Fruit fly (Drosophila melanogaster) whole organism, prepupa: ENCODE data around the gene cdi.

ENCODE experiments used
- Blimp-1 ChIP-seq: fragments of 200-800 bp; sonication (Bioruptor generic); optimal IDR thresholded peaks from 3 replicates; lab custom pipeline; 2017; ENCODE audit warnings: missing biosample characterization, missing genetic modification characterization, mild to moderate bottlenecking, moderate library complexity, missing genetic modification reagents
- CG10669 ChIP-seq: fragments of 200-800 bp; sonication (Bioruptor generic); optimal IDR thresholded peaks from 3 replicates; lab custom pipeline; 2018; ENCODE audit warnings: missing biosample characterization, mild to moderate bottlenecking, missing genetic modification characterization, moderate library complexity
- CG11902 ChIP-seq: fragments of 200-800 bp; sonication (Bioruptor generic); optimal IDR thresholded peaks from 3 replicates; lab custom pipeline; 2016; ENCODE audit warnings: missing biosample characterization, missing genetic modification characterization
- CG15336 ChIP-seq: fragments of 200-800 bp; sonication (Bioruptor generic); IDR thresholded peaks from 2 replicates; pipeline ENCODE4 v1.3.6; 2022; ENCODE audit warnings: missing biosample characterization, missing genetic modification characterization
- CG1621 ChIP-seq: fragments of 200-800 bp; sonication (Bioruptor generic); optimal IDR thresholded peaks from 3 replicates; lab custom pipeline; 2018; ENCODE audit warnings: missing biosample characterization, mild to moderate bottlenecking, missing genetic modification characterization
- CG16779 ChIP-seq: fragments of 200-800 bp; sonication (Bioruptor generic); optimal IDR thresholded peaks from 3 replicates; lab custom pipeline; 2017; ENCODE audit warnings: missing biosample characterization, mild to moderate bottlenecking, missing genetic modification characterization
- CG31627 ChIP-seq: fragments of 200-800 bp; sonication (Bioruptor generic); optimal IDR thresholded peaks from 3 replicates; lab custom pipeline; 2016; ENCODE audit warnings: missing biosample characterization, missing genetic modification characterization
- CG34406 ChIP-seq: fragments of 200-800 bp; sonication (Bioruptor generic); optimal IDR thresholded peaks from 3 replicates; lab custom pipeline; 2016; ENCODE audit warnings: missing biosample characterization, missing genetic modification characterization
- CG3919 ChIP-seq: fragments of 200-800 bp; sonication (Bioruptor generic); optimal IDR thresholded peaks from 3 replicates; lab custom pipeline; 2016; ENCODE audit warnings: missing biosample characterization, missing genetic modification characterization
- CG4318 ChIP-seq: fragments of 200-800 bp; sonication (Bioruptor generic); optimal IDR thresholded peaks from 3 replicates; lab custom pipeline; 2017; ENCODE audit warnings: missing biosample characterization, mild to moderate bottlenecking, missing genetic modification characterization
- CG6163 ChIP-seq: fragments of 200-800 bp; sonication (Bioruptor generic); IDR thresholded peaks from 3 replicates; pipeline ENCODE4 v1.3.6; 2022; ENCODE audit warnings: missing biosample characterization, missing genetic modification characterization
- CG6792 ChIP-seq: fragments of 200-800 bp; sonication (Bioruptor generic); optimal IDR thresholded peaks from 3 replicates; lab custom pipeline; 2016; ENCODE audit warnings: missing biosample characterization, missing genetic modification characterization
- CG6808 ChIP-seq: fragments of 200-800 bp; sonication (Bioruptor generic); optimal IDR thresholded peaks from 3 replicates; lab custom pipeline; 2017; ENCODE audit warnings: missing biosample characterization, missing genetic modification characterization, mild to moderate bottlenecking, moderate library complexity, missing genetic modification reagents
- CG6854 ChIP-seq: fragments of 200-800 bp; sonication (Bioruptor generic); optimal IDR thresholded peaks from 2 replicates; lab custom pipeline; 2017; ENCODE audit warnings: missing biosample characterization, mild to moderate bottlenecking, missing genetic modification characterization
- CG7368 ChIP-seq: fragments of 200-800 bp; sonication (Bioruptor generic); optimal IDR thresholded peaks from 3 replicates; lab custom pipeline; 2016; ENCODE audit warnings: missing biosample characterization, missing genetic modification characterization
- CG8119 ChIP-seq: fragments of 200-800 bp; sonication (Bioruptor generic); IDR thresholded peaks from 3 replicates; pipeline ENCODE4 v1.3.6; 2022; ENCODE audit warnings: missing biosample characterization, missing genetic modification characterization
- CG8319 ChIP-seq: fragments of 200-800 bp; sonication (Bioruptor generic); optimal IDR thresholded peaks from 3 replicates; lab custom pipeline; 2016; ENCODE audit warnings: missing biosample characterization, missing genetic modification characterization
- Eip75B ChIP-seq: fragments of 200-800 bp; sonication (Bioruptor generic); optimal IDR thresholded peaks from 3 replicates; lab custom pipeline; 2016; ENCODE audit warnings: missing biosample characterization, missing genetic modification characterization
- Eip78C ChIP-seq: fragments of 200-800 bp; sonication (Bioruptor generic); peaks from one replicate; lab custom pipeline; 2016; ENCODE audit warnings: missing biosample characterization, missing genetic modification characterization
- Eip93F ChIP-seq: fragments of 200-800 bp; sonication (Bioruptor generic); optimal IDR thresholded peaks from 2 replicates; lab custom pipeline; 2016; ENCODE audit warnings: missing biosample characterization, mild to moderate bottlenecking, missing genetic modification characterization
- Ets21C ChIP-seq: fragments of 200-800 bp; sonication (Bioruptor generic); optimal IDR thresholded peaks from 3 replicates; lab custom pipeline; 2016; ENCODE audit warnings: missing biosample characterization, missing genetic modification characterization
- Hr39 ChIP-seq: fragments of 200-800 bp; sonication (Bioruptor generic); optimal IDR thresholded peaks from 2 replicates; lab custom pipeline; 2016; ENCODE audit warnings: missing biosample characterization, missing genetic modification characterization
- Hr4 ChIP-seq: fragments of 200-800 bp; sonication (Bioruptor generic); optimal IDR thresholded peaks from 3 replicates; lab custom pipeline; 2016; ENCODE audit warnings: missing biosample characterization, missing genetic modification characterization
- OdsH ChIP-seq: fragments of 200-800 bp; sonication (Bioruptor generic); optimal IDR thresholded peaks from 3 replicates; lab custom pipeline; 2016; ENCODE audit warnings: missing biosample characterization, missing genetic modification characterization
- Smox ChIP-seq: fragments of 200-800 bp; sonication (Bioruptor generic); optimal IDR thresholded peaks from 3 replicates; lab custom pipeline; 2016; ENCODE audit warnings: missing biosample characterization, missing genetic modification characterization
- Sox14 ChIP-seq: fragments of 200-800 bp; sonication (Bioruptor generic); optimal IDR thresholded peaks from 3 replicates; lab custom pipeline; 2016; ENCODE audit warnings: missing biosample characterization, missing genetic modification characterization
- Sox15 ChIP-seq: fragments of 200-800 bp; sonication (Bioruptor generic); optimal IDR thresholded peaks from 3 replicates; lab custom pipeline; 2016; ENCODE audit warnings: missing biosample characterization, missing genetic modification characterization
- achi ChIP-seq: fragments of 200-800 bp; sonication (Bioruptor generic); optimal IDR thresholded peaks from 3 replicates; lab custom pipeline; 2016; ENCODE audit warnings: missing biosample characterization, missing genetic modification characterization
- acj6 ChIP-seq: fragments of 200-800 bp; sonication (Bioruptor generic); optimal IDR thresholded peaks from 3 replicates; lab custom pipeline; 2016; ENCODE audit warnings: missing biosample characterization, missing genetic modification characterization
- cyc ChIP-seq: fragments of 200-800 bp; sonication (Bioruptor generic); optimal IDR thresholded peaks from 3 replicates; lab custom pipeline; 2016; ENCODE audit warnings: missing biosample characterization, missing genetic modification characterization
- dac ChIP-seq: fragments of 200-800 bp; sonication (Bioruptor generic); optimal IDR thresholded peaks from 2 replicates; lab custom pipeline; 2017; ENCODE audit warnings: missing biosample characterization, mild to moderate bottlenecking, missing genetic modification characterization
- dsx ChIP-seq: fragments of 200-800 bp; optimal IDR thresholded peaks from 3 replicates; lab custom pipeline; 2019; ENCODE audit warnings: missing biosample characterization, mild to moderate bottlenecking, missing genetic modification characterization, moderate library complexity; ENCODE audit not compliant: poor library complexity, severe bottlenecking
- esn ChIP-seq: fragments of 200-800 bp; sonication (Bioruptor generic); optimal IDR thresholded peaks from 2 replicates; lab custom pipeline; 2016; ENCODE audit warnings: missing biosample characterization, mild to moderate bottlenecking, missing genetic modification characterization, moderate library complexity
- fd85E ChIP-seq: fragments of 200-800 bp; sonication (Bioruptor generic); optimal IDR thresholded peaks from 3 replicates; lab custom pipeline; 2016; ENCODE audit warnings: missing biosample characterization, missing genetic modification characterization
- lz ChIP-seq: fragments of 200-800 bp; sonication (Bioruptor generic); optimal IDR thresholded peaks from 3 replicates; lab custom pipeline; 2016; ENCODE audit warnings: missing biosample characterization, missing genetic modification characterization
- pdm3 ChIP-seq: fragments of 200-800 bp; sonication (Bioruptor generic); optimal IDR thresholded peaks from 3 replicates; lab custom pipeline; 2016; ENCODE audit warnings: missing biosample characterization, missing genetic modification characterization
- salr ChIP-seq, 2 experiments: fragments of 200-800 bp; sonication (Bioruptor generic); optimal IDR thresholded peaks; 3 replicates each; lab custom pipeline; 2016 to 2018; ENCODE audit warnings: missing biosample characterization in 2 of 2, missing genetic modification characterization in 2 of 2, mild to moderate bottlenecking in 1 of 2
- ss ChIP-seq, 2 experiments: fragments of 200-800 bp; sonication (Bioruptor generic); optimal IDR thresholded peaks; 2 replicates in 1 of 2; 3 replicates in 1 of 2; lab custom pipeline; 2017 to 2018; ENCODE audit warnings: mild to moderate bottlenecking in 2 of 2, missing biosample characterization in 2 of 2, missing genetic modification characterization in 2 of 2, moderate library complexity in 1 of 2
- vri ChIP-seq: fragments of 200-800 bp; sonication (Bioruptor generic); optimal IDR thresholded peaks from 3 replicates; lab custom pipeline; 2016; ENCODE audit warnings: missing biosample characterization, mild to moderate bottlenecking, missing genetic modification characterization

Gene cdi

dm6 chr3R:19113836-19114235 lies 19.8 kb upstream of the cdi start (continued):
- TF ChIP-seq Eip93F (no peak), Smox (GFP tag; lab: Kevin White, UChicago) (peak; percentile 66), Hr39 (GFP tag; lab: Kevin White, UChicago) (peak; percentile 78), Ets21C (GFP tag; lab: Kevin White, UChicago) (peak; percentile 56), CG7368 (GFP tag; lab: Kevin White, UChicago) (peak; percentile 37), CG34406 (GFP tag; lab: Kevin White, UChicago) (peak; percentile 56), Eip78C (GFP tag; lab: Kevin White, UChicago) (peak; percentile 81), achi (GFP tag; lab: Kevin White, UChicago) (peak; percentile 38), Blimp-1 (GFP tag; lab: Kevin White, UChicago) (peak; percentile 3), CG6808 (GFP tag; lab: Kevin White, UChicago) (no peak), vri (peak; percentile 28), CG8319 (peak; percentile 27), CG3919 (peak; percentile 49), Eip75B (GFP tag; lab: Kevin White, UChicago) (peak; percentile 56), esn (peak; percentile 77), CG10669 (GFP tag; lab: Kevin White, UChicago) (no peak), CG8119 (GFP tag; lab: Robert Waterston, UW) (0 out of 3 replicates have a peak, but pooled peaks have one; percentile 22), dac (GFP tag; lab: Kevin White, UChicago) (no peak), CG6792 (GFP tag; lab: Kevin White, UChicago) (peak; percentile 47), cyc (GFP tag; lab: Kevin White, UChicago) (peak; percentile 61), CG31627 (GFP tag; lab: Kevin White, UChicago) (peak; percentile 79), dsx (GFP tag; lab: Kevin White, UChicago) (no peak), lz (GFP tag; lab: Kevin White, UChicago) (peak; percentile 61)
- TF ChIP-seq, all 60 proteins: peak for 34

dm6 chr3R:19112372-19112771 lies 18.3 kb upstream of the cdi start:
- TF ChIP-seq CG6854, result peak; percentile 55
- no peak for TF ChIP-seq CG11902 (GFP tag; lab: Kevin White, UChicago)
- TF ChIP-seq Hr4, result no peak
- no peak for TF ChIP-seq OdsH
- no peak for TF ChIP-seq dac (GFP tag; lab: Kevin White, UChicago)
- peak; percentile 17 for TF ChIP-seq Blimp-1 (GFP tag; lab: Kevin White, UChicago)
- no peak for TF ChIP-seq acj6 (GFP tag; lab: Kevin White, UChicago)
- TF ChIP-seq CG1621 (tag; lab: Kevin White, UChicago), result peak; percentile 28
- no peak for TF ChIP-seq CG16779 (tag; lab: Kevin White, UChicago)
- TF ChIP-seq salr (GFP tag; optimal IDR thresholded peaks at IDR 0.05; lab: Kevin White, UChicago), result no peak
- TF ChIP-seq CG3919, result no peak
- TF ChIP-seq CG6163, result peak; percentile 17; the same call in 1 of the 3 replicates
- TF ChIP-seq CG4318 (GFP tag; lab: Kevin White, UChicago), result no peak

DNA sequence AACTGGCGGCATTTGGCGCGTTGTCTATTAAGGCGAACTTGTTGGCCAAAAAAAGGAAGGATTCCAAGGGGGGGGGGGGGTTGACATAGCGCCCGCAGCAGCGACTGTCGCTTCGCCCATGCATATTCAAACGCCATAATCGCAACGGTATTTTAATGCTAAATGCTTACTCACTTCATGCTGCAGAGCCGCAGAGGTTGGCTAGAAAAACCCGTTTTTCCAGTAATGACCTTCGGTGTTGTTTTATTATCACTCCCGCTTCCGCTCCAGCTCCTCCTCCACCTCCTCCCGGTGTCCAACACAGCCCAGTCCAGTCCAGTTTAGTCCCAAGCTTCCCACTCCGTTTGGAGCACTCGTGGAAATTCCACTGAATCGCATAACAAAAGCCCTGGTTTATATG lies 17.1 kb upstream of the cdi start:
- TF ChIP-seq Sox15 (GFP tag; lab: Kevin White, UChicago), result no peak
- peak; percentile 19 for TF ChIP-seq Eip78C (GFP tag; lab: Kevin White, UChicago)
- no peak for TF ChIP-seq CG1621 (tag; lab: Kevin White, UChicago)
- TF ChIP-seq CG10669 (GFP tag; lab: Kevin White, UChicago), result no peak
- no peak for TF ChIP-seq salr (GFP tag; optimal IDR thresholded peaks at IDR 0.05; lab: Kevin White, UChicago)
- no peak for TF ChIP-seq Sox14 (GFP tag; lab: Kevin White, UChicago)
- no peak for TF ChIP-seq pdm3 (GFP tag; lab: Kevin White, UChicago)
- no peak for TF ChIP-seq CG4318 (GFP tag; lab: Kevin White, UChicago)
- TF ChIP-seq lz (GFP tag; lab: Kevin White, UChicago), result no peak
- peak in 1 of 2 experiments; percentile 19 for TF ChIP-seq ss (GFP tag; optimal IDR thresholded peaks at IDR 0.05; lab: Kevin White, UChicago)
- no peak for TF ChIP-seq fd85E (GFP tag; lab: Kevin White, UChicago)
- TF ChIP-seq CG34406 (GFP tag; lab: Kevin White, UChicago), result no peak
- no peak for TF ChIP-seq dac (GFP tag; lab: Kevin White, UChicago)
- no peak for TF ChIP-seq CG15336 (GFP tag; lab: Robert Waterston, UW)
